Fruit fly (Drosophila melanogaster) S2 (cell line): ENCODE data around the gene Trf.

Experiments
- CG8478 ChIP-seq: fragments of >200 bp; optimal IDR thresholded peaks from 2 replicates; lab custom pipeline; 2018
- CTCF ChIP-seq, 2 experiments: fragments of >200 bp; optimal IDR thresholded peaks; 2 replicates each; lab custom pipeline; 2018

The Trf gene

DNA sequence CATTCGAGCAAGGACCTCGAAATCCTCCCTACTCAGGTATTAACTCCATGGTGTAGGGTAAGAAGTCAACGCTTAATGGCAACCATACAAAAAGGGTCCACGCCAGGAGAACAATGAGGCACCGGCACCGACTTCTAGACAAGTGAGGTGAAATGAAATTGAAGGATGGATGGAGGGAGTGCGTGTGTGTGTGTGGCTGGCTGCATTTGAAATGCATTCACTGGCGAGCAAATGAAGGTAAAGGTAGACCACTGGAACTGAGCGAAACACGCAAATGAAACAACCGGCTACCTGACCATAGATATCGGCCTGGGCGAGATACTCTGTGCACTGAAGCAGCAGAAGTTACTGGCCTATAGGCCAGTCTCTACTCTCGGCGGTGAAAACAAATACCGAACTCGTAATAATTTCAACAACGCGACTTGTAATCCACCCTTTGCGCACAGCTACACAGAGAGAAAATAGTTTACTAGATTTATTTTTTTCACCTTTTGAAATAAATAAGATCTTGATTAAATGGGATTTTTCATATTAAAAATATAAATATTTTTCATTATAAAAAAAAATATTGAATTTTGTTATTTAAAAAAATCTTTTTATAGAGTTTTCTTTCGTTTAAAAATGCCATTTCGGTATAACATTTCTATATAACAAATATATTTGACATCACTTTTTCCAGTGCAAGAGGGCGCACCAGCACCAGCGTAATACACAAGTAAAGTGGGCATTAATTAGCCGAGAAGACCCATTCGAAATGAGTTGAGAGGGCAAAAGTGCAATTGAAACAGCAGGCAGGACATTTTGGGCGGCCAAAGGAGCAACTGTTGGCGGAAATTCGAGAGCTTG is 9.2 kb downstream of the Trf start:
- no peak for TF ChIP-seq CG8478 (lab: Kevin White, UChicago)
- no peak for TF ChIP-seq CTCF (optimal IDR thresholded peaks at IDR 0.05; lab: Kevin White, UChicago)

DNA sequence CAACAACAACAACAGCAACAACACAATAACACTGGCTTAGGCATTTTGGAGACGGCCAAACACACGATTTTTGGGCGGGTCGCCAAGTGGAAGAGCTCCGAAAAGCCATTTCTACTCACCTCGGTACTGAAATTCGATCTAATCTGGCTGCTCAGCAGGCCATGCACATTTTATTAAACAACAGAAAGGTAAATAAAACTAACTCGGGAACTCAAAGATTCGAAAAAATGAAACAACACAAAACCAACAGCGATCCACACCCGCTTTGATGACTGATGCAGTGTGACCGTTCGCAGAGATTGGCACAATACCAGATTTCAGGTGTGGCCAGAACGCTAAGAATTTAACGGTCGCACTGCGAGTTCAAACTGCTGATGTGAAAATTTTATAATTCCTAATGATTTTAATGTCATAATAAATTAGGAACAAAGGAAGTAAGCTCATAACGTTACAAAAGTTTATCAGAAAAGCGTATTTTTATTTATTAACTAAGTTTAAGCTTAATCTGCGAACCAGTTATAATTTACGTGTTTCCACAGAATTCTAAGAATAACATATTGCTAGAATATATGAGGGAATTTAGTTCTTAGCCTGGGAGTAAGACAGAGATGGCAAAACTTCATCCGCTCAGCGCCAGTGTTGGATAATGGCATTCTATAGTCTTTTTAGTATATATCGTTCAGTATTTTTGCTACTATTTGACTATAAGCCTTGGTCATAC is 10.2 kb downstream of the Trf start, which contains the start of gene Mcr:
Gene Mcr (minus strand): TSS at position 291 of the 721 bp plus-strand sequence.
- TF ChIP-seq CG8478 (lab: Kevin White, UChicago) (no peak), CTCF (optimal IDR thresholded peaks at IDR 0.05; lab: Kevin White, UChicago) (no peak)

DNA sequence CACCGCTTCAGTTG is 10.5 kb downstream of the Trf start, which contains the start of gene Bsg:
Gene Bsg (plus strand): TSS at position 8 of the 14 bp plus-strand sequence.
- TF ChIP-seq CTCF (optimal IDR thresholded peaks at IDR 0.05; lab: Kevin White, UChicago) (no peak), CG8478 (lab: Kevin White, UChicago) (no peak)

DNA sequence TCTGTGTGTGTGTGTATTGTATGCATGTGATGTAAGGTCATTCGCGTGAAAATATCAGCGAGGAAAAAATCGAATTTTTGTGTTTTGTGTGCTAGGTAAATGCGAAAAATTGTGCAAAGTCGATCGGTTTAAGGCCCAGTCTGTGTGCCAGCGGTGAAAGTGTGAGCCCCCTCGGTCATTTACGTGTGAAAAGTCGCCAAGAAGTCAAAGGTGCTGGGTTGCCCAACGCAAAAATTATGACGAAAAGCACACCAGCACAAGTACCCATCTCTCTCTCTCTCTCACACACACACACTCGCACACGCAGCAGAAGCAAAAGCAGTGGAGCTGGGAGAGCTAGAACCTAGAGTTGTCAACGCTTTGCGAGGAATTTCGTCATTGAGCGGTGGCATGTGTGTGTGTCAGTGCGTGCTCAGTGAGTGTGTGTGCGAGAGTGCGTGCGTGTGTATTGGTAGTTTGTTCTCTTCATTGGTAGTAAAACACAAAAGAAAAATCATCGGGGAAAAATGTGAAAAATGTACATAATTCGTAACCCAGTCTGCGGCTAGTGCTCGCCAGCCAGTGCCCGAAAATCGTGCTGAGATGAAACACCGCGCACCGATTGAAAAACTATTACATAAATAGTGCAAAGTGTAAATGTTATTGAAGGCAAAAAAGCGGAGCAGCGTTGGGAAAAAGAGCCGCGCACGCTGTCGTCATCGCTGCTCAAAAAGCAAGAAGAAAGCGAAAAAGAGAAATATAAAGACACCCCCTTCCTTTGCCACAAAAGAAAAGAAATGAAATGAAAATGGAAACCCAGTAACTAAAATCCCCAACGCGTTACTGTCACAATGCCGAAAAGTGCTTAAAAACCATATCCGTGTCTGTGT is 11.0 kb downstream of the Trf start:
- TF ChIP-seq CG8478 (lab: Kevin White, UChicago) = no peak
- no peak for TF ChIP-seq CTCF (optimal IDR thresholded peaks at IDR 0.05; lab: Kevin White, UChicago)

DNA sequence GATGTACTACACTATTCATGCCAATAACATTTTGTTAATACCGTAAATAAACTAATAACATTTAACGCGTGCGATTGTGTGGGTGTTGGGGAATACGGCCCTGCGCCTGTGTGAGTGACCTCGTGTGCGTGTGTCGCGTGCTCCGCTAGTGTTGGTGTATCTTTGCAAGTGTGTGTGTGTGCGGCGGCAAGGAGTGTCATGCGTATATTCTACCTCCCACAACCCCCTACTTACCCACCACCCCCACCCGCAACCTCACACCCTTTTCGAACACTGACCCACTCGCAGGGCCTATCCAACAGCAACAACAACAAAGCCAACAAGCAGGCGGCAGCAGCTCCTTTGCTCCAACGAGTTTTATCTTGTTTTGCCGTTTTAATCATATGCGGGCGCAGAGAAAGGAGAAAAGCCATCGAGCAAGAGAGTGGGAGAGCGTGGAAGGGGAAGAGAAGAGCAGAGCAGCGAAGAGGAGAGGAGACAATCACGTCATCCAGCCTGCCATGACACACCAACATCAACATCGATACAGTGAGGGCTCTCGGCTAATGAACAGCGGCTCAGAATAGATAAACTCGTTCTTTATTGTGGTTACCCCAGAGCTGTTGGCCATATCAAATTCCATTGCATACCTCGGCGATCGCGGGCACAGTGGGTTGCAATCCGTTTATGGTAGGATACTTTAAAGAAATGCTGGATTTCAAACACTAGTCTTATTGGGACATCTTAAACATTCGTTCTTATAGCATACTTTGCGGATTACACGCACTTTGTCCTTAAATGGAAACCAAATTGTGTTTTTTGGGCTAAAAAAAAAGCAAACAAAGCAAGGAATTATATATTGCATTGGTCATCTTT is 11.9 kb downstream of the Trf start:
- TF ChIP-seq CTCF (optimal IDR thresholded peaks at IDR 0.05; lab: Kevin White, UChicago) (peak in 1 of 2 experiments; percentile 4), CG8478 (lab: Kevin White, UChicago) (no peak)

DNA sequence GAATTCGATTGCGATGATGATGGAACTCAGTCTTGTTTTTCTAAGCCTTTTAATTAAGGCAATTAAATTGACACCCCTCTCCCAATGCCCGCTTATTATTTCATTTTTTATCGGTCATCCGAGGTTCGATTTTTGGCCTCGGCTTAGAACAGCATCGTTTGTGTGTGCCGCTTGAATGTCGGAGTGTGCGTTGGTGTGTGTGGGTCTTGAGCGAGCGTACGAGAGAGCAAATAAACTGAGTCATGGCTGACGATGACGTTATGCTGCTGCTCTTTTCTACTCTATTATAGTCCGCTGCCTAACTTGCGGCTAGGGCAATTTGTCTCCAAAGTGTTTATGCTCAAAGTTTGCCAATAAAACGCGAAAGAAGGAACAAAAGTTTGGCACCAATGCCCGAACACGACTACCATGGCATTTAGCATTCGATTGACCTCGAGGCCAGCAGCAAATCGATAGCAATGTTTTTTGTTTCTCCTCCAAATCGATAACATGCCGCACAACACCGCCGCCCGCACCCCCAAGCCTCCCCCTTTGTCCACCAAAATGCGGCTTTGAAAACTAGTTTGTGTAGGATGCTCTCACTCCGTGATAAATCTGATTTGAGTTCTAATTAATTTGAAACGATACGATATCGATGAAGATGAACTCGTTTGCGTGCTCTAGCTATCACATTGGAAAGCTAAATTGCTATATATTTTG is 12.9 kb downstream of the Trf start:
- TF ChIP-seq CTCF (optimal IDR thresholded peaks at IDR 0.05; lab: Kevin White, UChicago) = no peak
- TF ChIP-seq CG8478 (lab: Kevin White, UChicago) = no peak

DNA sequence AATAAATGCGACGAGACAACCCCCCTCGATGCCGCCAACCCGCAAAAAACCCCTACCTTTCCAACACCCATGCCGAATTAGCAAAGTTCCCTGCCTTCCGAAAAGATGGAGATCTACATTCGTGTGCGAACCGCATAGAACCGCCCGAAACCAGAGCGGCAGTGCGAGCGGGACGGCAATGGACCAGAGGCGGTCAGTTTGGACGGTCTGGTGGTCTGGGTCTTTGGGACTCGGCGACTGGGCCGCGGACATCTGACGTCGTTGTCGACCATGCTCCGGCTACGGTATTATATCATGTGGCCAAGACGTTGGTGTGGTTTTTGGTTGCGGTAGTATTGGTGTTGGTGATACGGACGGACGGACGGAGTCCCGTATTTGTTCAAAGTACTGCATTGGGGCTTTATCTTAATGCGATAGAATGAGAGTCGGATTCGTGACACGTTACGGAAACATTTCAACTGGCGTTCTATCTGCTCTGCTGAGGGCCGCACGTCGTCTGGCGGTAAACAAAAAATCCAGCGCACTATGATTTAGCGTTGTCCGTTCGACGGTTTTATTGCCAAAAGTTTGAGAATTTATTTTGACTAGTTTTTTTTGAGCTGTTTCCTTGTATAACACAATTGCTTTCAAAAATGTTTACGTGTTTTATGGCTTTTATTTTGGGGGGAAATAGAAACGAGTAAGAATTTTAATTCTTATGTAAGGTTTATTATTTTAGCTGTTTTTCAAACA is 14.2 kb downstream of the Trf start:
- TF ChIP-seq CG8478 (lab: Kevin White, UChicago) (no peak), CTCF (optimal IDR thresholded peaks at IDR 0.05; lab: Kevin White, UChicago) (no peak)

DNA sequence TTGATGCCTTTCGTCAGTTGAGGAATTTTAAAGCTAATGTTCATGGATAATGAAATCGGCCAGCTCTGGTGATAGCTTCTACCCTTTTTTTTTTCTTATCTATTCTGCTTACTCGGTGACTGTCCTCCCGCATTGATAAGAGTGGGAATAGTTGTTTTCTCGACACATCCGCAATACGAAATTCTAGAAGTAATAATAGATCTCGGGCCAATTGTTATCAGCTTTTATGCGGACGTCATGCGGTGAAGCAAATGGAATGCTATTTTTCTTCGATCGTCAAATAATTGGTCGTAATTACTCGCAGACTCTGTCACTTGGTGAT is 14.7 kb downstream of the Trf start:
- TF ChIP-seq CG8478 (lab: Kevin White, UChicago) (no peak), CTCF (optimal IDR thresholded peaks at IDR 0.05; lab: Kevin White, UChicago) (no peak)

DNA sequence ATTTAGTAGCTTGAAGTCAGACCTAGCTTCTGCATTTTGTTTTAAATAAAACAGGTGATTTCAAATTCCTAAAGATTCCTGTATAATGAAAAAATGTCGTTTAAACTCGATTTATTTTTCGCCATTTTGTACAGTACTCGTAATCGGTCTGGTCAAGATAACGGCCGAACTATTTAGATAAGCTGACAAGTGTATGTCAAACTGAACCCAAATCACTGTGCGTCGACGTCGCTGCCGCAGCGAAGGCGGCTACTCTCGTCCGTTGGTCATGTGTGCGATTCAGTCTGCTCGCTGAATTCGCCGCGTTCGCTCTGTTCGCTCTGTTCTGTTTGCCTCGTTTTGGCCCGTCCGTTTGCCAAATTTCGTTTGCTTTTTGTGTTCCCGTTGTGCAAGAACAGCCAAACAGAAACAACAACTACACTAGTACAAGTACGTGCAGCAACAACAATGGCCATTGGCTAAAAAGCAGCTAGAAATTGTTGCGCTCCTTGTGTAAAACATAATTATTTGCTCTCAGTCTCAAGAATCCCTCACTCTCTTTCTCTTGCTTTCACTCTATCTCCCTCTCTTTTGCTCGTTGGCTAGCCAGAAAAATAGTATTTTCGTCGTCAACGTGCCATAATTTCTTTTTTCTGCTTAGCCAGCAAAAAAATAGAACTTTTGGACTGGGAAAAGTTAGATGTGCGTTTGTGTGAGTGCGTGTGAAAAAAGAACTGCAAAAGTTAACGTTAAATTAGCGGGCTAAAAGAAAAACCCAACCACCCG is 15.5 kb downstream of the Trf start:
- no peak for TF ChIP-seq CTCF (optimal IDR thresholded peaks at IDR 0.05; lab: Kevin White, UChicago)
- no peak for TF ChIP-seq CG8478 (lab: Kevin White, UChicago)

DNA sequence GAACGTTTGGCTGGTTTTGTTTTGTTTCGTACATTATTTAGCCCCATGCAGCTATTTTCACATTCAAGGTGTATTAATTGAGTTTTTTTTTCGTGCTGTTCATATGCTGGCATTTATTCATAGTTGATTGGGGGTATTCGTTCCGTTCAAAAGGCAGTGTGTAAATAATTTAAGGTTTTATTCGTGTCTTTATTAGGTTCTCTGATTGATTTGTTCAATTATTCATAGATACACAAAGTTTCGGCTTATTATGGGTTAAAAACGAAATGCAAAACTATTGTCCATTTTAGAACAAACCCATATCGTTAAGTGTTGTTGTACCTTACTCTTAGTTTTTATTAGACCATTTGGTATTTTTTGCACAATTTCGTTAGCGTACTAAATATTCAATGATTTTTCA is 18.7 kb downstream of the Trf start:
- TF ChIP-seq CG8478 (lab: Kevin White, UChicago) (no peak), CTCF (optimal IDR thresholded peaks at IDR 0.05; lab: Kevin White, UChicago) (no peak)

DNA sequence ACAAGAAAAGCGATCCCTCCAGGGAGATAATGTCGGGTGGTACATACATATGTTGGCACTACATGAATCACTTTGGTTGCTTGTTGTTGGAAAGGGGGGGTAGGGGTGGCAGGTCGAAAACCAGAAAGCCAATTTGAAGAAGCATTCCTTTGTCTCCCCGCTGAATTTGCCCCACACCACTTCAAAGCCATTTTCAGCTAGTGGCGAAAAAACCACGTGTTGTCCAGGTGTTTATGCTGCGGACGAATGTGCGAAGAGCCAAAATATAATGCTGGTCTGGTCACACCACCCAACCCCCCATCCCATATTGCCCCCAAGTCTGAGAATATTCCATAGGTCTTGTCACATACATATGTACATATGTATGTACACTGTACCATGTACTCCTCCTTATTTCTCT is 19.2 kb downstream of the Trf start:
- TF ChIP-seq CTCF (optimal IDR thresholded peaks at IDR 0.05; lab: Kevin White, UChicago) = no peak
- no peak for TF ChIP-seq CG8478 (lab: Kevin White, UChicago)

DNA sequence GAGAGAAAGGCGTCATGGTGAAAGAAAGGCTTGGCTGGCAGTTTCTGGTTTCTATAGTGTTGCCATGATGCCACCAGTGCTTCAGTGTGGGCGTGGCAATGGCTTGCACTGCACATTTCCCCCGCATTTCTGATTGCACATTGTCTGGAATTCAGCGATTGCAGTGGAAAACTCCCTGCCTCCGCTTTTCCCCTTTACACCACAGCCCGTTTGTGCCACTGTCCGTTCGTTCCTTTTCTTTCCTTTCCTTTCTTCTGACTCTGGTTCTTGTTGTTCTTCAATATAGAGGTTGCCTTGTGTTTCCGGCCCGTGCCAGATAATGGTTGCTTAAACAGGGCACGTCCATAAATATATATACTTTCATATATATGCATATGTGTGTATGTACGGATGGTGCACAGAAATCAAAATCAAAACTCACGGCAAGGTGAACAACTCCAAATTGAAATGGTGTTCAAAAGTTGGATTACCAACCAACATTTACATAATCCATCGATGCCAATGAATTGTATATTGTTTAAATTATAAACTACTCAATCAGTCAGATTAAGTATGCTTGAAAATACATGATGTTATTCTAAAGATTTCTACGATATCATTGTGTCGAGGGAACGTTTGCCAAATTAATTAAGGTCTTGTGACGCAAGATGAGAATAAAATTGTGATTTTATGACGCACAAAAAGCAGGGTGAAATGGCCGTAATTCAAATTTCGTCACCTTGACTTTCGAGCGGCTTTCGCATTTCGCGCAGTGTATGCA is 20.7 kb downstream of the Trf start:
- TF ChIP-seq CG8478 (lab: Kevin White, UChicago) (no peak), CTCF (optimal IDR thresholded peaks at IDR 0.05; lab: Kevin White, UChicago) (no peak)
